Worm (Caenorhabditis elegans) whole organism, late embryonic: ENCODE results near the gene srh-275.

Source experiments
- ahr-1 ChIP-seq: sonication (generic microtip); optimal IDR thresholded peaks from 2 replicates; lab custom pipeline; 2016; ENCODE audit warnings: missing genetic modification characterization, missing compliant biosample characterization
- ama-1 ChIP-seq: fragments of 150-350 bp; optimal IDR thresholded peaks from 2 replicates; lab custom pipeline; 2014
- ceh-18 ChIP-seq: sonication (generic microtip); optimal IDR thresholded peaks from 2 replicates; lab custom pipeline; 2016; ENCODE audit warnings: missing genetic modification characterization, missing compliant biosample characterization
- ceh-19 ChIP-seq: fragments of 200-800 bp; sonication (Bioruptor generic); optimal IDR thresholded peaks from 2 replicates; lab custom pipeline; 2018; ENCODE audit warnings: mild to moderate bottlenecking, missing genetic modification characterization, missing compliant biosample characterization
- elt-2 ChIP-seq: sonication (generic microtip); optimal IDR thresholded peaks from 2 replicates; lab custom pipeline; 2016; ENCODE audit warnings: missing genetic modification reagents, missing genetic modification characterization, missing compliant biosample characterization
- fkh-10 ChIP-seq: fragments of 150-350 bp; optimal IDR thresholded peaks from 2 replicates; lab custom pipeline; 2014; ENCODE audit warnings: missing biosample characterization, missing genetic modification reagents, missing genetic modification characterization
- hlh-30 ChIP-seq: sonication (generic microtip); optimal IDR thresholded peaks from 2 replicates; lab custom pipeline; 2017; ENCODE audit warnings: antibody characterized with exemption, missing genetic modification characterization, missing compliant biosample characterization; ENCODE audit not compliant: insufficient read depth
- madf-2 ChIP-seq: sonication (generic microtip); optimal IDR thresholded peaks from 2 replicates; lab custom pipeline; 2017; ENCODE audit warnings: missing genetic modification characterization, missing compliant biosample characterization
- nhr-11 ChIP-seq: fragments of 150-350 bp; optimal IDR thresholded peaks from 2 replicates; lab custom pipeline; 2014; ENCODE audit warnings: missing biosample characterization, missing genetic modification characterization
- pag-3 ChIP-seq: sonication (generic microtip); optimal IDR thresholded peaks from 2 replicates; lab custom pipeline; 2016; ENCODE audit warnings: missing compliant biosample characterization, missing genetic modification characterization, borderline replicate concordance
- unc-55 ChIP-seq: sonication (generic microtip); optimal IDR thresholded peaks from 2 replicates; lab custom pipeline; 2017; ENCODE audit warnings: missing biosample characterization, missing genetic modification reagents, missing genetic modification characterization

DNA sequence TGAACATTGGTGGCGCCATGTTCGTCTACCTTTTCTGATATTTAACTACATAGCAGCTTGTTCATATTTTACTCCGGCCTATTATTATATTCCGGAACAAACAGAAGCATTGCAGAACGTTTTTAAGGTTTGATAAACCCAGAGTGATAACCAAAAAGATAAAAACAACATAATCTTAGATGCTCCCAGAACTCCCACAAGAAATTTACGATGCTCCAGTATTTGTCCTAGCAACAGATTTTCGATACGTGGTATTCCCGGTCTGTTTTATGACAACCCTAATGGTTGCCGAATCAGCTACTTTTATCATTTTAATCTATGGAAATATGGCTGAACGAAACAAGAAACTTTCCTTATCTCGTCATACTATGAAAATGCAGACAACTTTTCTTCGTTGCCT lies 799 bp downstream of the srh-275 start:
- TF ChIP-seq ceh-18 (tag; lab: Kevin White, UChicago) (no peak), unc-55 (GFP tag; lab: Kevin White, UChicago) (no peak), ama-1 (lab: Kevin White, UChicago) (no peak), madf-2 (no peak), fkh-10 (GFP tag; lab: Kevin White, UChicago) (no peak), elt-2 (tag; lab: Kevin White, UChicago) (no peak), nhr-11 (tag; lab: Kevin White, UChicago) (no peak), ahr-1 (tag; lab: Kevin White, UChicago) (no peak), hlh-30 (no peak), ceh-19 (GFP tag; lab: Kevin White, UChicago) (no peak), pag-3 (tag; lab: Kevin White, UChicago) (no peak)
